Worm (Caenorhabditis elegans): ENCODE measurements around the gene F35E8.7.

DNA sequence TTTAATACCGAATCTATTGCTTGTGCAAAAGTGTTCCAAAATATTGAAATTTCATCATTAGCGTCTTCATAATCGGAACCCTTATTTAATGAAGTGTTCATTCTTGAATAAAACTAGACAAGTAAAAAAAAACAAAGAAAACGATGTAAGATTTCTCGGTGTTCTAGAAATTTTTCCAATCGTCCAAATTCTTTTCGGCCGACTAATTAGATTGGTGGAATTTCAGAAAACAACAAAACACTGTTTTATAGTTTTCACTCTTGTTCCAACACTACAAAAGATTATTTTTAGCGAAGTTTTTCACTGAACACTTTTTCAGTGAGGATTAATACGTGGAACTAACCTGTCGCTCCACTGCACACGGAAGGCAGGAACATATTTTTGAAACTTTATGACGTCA is 38.9 kb downstream of the F35E8.7 start, which contains the start of gene srw-56:
- TF ChIP-seq ama-1 (optimal IDR thresholded peaks at IDR 0.05) (no peak), tra-4 (tag; optimal IDR thresholded peaks at IDR 0.05) (no peak), hmg-4 (GFP tag; optimal IDR thresholded peaks at IDR 0.05) (no peak), ets-7 (tag; optimal IDR thresholded peaks at IDR 0.05) (no peak), sea-1 (GFP tag; conservative IDR thresholded peaks at IDR 0.05) (no peak), B0310.2 (tag; optimal IDR thresholded peaks at IDR 0.05) (no peak), hnd-1 (tag; optimal IDR thresholded peaks at IDR 0.05) (no peak), flt-1 (GFP tag; IDR thresholded peaks at IDR 0.05) (no peak), aly-1 (tag; optimal IDR thresholded peaks at IDR 0.05) (no peak), F13C5.2 (tag; optimal IDR thresholded peaks at IDR 0.05) (no peak), ceh-36 (tag; optimal IDR thresholded peaks at IDR 0.05) (no peak), tbx-11 (GFP tag; IDR thresholded peaks at IDR 0.05) (no peak)
